Worm (Caenorhabditis elegans) whole organism, L1 larva: ENCODE results near the gene C14B9.8.

Source experiments
- C04F5.9 ChIP-seq: sonication (generic microtip); optimal IDR thresholded peaks from 2 replicates; lab custom pipeline; 2016; ENCODE audit warnings: missing genetic modification characterization, missing compliant biosample characterization
- Y116A8C.19 ChIP-seq: sonication (generic microtip); optimal IDR thresholded peaks from 2 replicates; lab custom pipeline; 2016; ENCODE audit warnings: missing compliant biosample characterization, missing genetic modification characterization, borderline replicate concordance
- aha-1 ChIP-seq: fragments of 150-350 bp; optimal IDR thresholded peaks from 2 replicates; lab custom pipeline; 2014; ENCODE audit warnings: missing biosample characterization, missing genetic modification characterization
- alr-1 ChIP-seq: fragments of 200-800 bp; sonication (Bioruptor generic); optimal IDR thresholded peaks from 2 replicates; lab custom pipeline; 2018; ENCODE audit warnings: borderline replicate concordance, mild to moderate bottlenecking, missing genetic modification characterization, missing compliant biosample characterization
- aly-2 ChIP-seq: fragments of 150-350 bp; optimal IDR thresholded peaks from 2 replicates; lab custom pipeline; 2014; ENCODE audit warnings: missing biosample characterization, missing genetic modification characterization
- ama-1 ChIP-seq: fragments of 150-350 bp; optimal IDR thresholded peaks from 2 replicates; lab custom pipeline; 2014
- ceh-63 ChIP-seq: fragments of 200-800 bp; sonication (Bioruptor generic); optimal IDR thresholded peaks from 2 replicates; lab custom pipeline; 2018; ENCODE audit warnings: mild to moderate bottlenecking, missing genetic modification characterization, missing compliant biosample characterization
- dpl-1 ChIP-seq, 3 experiments: fragments of 150-350 bp in 2 of 3; sonication (generic microtip) in 1 of 3; optimal IDR thresholded peaks; 2 replicates each; lab custom pipeline; 2014 to 2017; ENCODE audit warnings: missing biosample characterization in 3 of 3, missing genetic modification characterization in 3 of 3, missing genetic modification reagents in 3 of 3
- dsc-1 ChIP-seq: sonication (generic microtip); optimal IDR thresholded peaks from 2 replicates; lab custom pipeline; 2016; ENCODE audit warnings: mild to moderate bottlenecking, missing genetic modification characterization, missing compliant biosample characterization
- efl-1 ChIP-seq, 4 experiments: fragments of 150-350 bp; optimal IDR thresholded peaks in 3 of 4; peaks in 1 of 4; 1 replicate in 1 of 4; 2 replicates in 3 of 4; lab custom pipeline; 2014; ENCODE audit warnings: missing biosample characterization in 2 of 4, missing genetic modification characterization in 2 of 4, missing genetic modification reagents in 2 of 4
- egl-13 ChIP-seq: sonication (generic microtip); optimal IDR thresholded peaks from 2 replicates; lab custom pipeline; 2016; ENCODE audit warnings: missing genotype, missing genetic modification reagents, missing genetic modification characterization, missing compliant biosample characterization
- elt-2 ChIP-seq: sonication (generic microtip); optimal IDR thresholded peaks from 2 replicates; lab custom pipeline; 2016; ENCODE audit warnings: missing genetic modification characterization, mild to moderate bottlenecking, inconsistent platforms, missing compliant biosample characterization, missing genetic modification reagents
- elt-3 ChIP-seq, 6 experiments: fragments of 150-350 bp in 1 of 6; sonication (generic microtip); optimal IDR thresholded peaks; 2 replicates each; lab custom pipeline; 2017 to 2018; ENCODE audit warnings: missing biosample characterization in 6 of 6, missing genetic modification characterization in 6 of 6, inconsistent platforms in 1 of 6
- ets-5 ChIP-seq: fragments of 200-800 bp; sonication (Bioruptor generic); IDR thresholded peaks from 2 replicates; pipeline ENCODE4 v1.3.6; 2022; ENCODE audit warnings: missing genetic modification characterization, missing compliant biosample characterization
- fkh-10 ChIP-seq: sonication (generic microtip); optimal IDR thresholded peaks from 2 replicates; lab custom pipeline; 2017; ENCODE audit warnings: missing biosample characterization, missing genetic modification reagents, missing genetic modification characterization
- fkh-4 ChIP-seq: sonication (generic microtip); optimal IDR thresholded peaks from 2 replicates; lab custom pipeline; 2016; ENCODE audit warnings: missing compliant biosample characterization, missing genetic modification characterization, borderline replicate concordance
- fkh-8 ChIP-seq: sonication (generic microtip); optimal IDR thresholded peaks from 2 replicates; lab custom pipeline; 2016; ENCODE audit warnings: mild to moderate bottlenecking, missing genetic modification characterization, missing compliant biosample characterization
- grh-1 ChIP-seq: fragments of 200-800 bp; sonication (Bioruptor generic); IDR thresholded peaks from 2 replicates; pipeline ENCODE4 v1.3.6; 2022; ENCODE audit warnings: missing genetic modification reagents, missing genetic modification characterization, missing compliant biosample characterization
- hlh-17 ChIP-seq: fragments of 200-800 bp; sonication (Bioruptor generic); optimal IDR thresholded peaks from 2 replicates; lab custom pipeline; 2018; ENCODE audit warnings: missing genetic modification characterization, mild to moderate bottlenecking, missing compliant biosample characterization, moderate library complexity, borderline replicate concordance
- hlh-4 ChIP-seq: sonication (generic microtip); optimal IDR thresholded peaks from 2 replicates; lab custom pipeline; 2016; ENCODE audit warnings: mild to moderate bottlenecking, missing genetic modification characterization, missing compliant biosample characterization
- hpl-2 ChIP-seq: fragments of 150-350 bp; optimal IDR thresholded peaks from 2 replicates; lab custom pipeline; 2014; ENCODE audit warnings: missing biosample characterization, missing genetic modification reagents, missing genetic modification characterization
- irx-1 ChIP-seq: sonication (generic microtip); optimal IDR thresholded peaks from 2 replicates; lab custom pipeline; 2016; ENCODE audit warnings: missing genetic modification characterization, missing compliant biosample characterization
- isw-1 ChIP-seq: fragments of 200-800 bp; sonication (Bioruptor generic); IDR thresholded peaks from 2 replicates; pipeline ENCODE4 v1.3.6; 2022; ENCODE audit warnings: missing genetic modification characterization, missing compliant biosample characterization
- jun-1 ChIP-seq: fragments of 150-350 bp; optimal IDR thresholded peaks from 2 replicates; lab custom pipeline; 2014; ENCODE audit warnings: missing biosample characterization, missing genetic modification reagents, missing genetic modification characterization
- lin-15B ChIP-seq: fragments of 150-350 bp; sonication (generic microtip); optimal IDR thresholded peaks from 3 replicates; lab custom pipeline; 2014; ENCODE audit warnings: missing biosample characterization, missing genetic modification characterization
- lir-3 ChIP-seq: sonication (generic microtip); optimal IDR thresholded peaks from 2 replicates; lab custom pipeline; 2016; ENCODE audit warnings: mild to moderate bottlenecking, missing genetic modification characterization, moderate library complexity, missing compliant biosample characterization; ENCODE audit not compliant: poor library complexity
- lsy-2 ChIP-seq, 2 experiments: fragments of 150-350 bp; optimal IDR thresholded peaks; 2 replicates each; lab custom pipeline; 2014; ENCODE audit warnings: missing biosample characterization in 2 of 2, missing genetic modification characterization in 2 of 2
- nhr-11 ChIP-seq: fragments of 150-350 bp; optimal IDR thresholded peaks from 2 replicates; lab custom pipeline; 2014; ENCODE audit warnings: missing biosample characterization, missing genetic modification characterization
- nhr-12 ChIP-seq: sonication (generic microtip); optimal IDR thresholded peaks from 2 replicates; lab custom pipeline; 2017; ENCODE audit warnings: missing biosample characterization, missing genetic modification characterization
- nhr-19 ChIP-seq: fragments of 200-800 bp; sonication (Bioruptor generic); conservative IDR thresholded peaks from 2 replicates; pipeline ENCODE4 v1.3.6; 2022; ENCODE audit warnings: missing genetic modification characterization, missing compliant biosample characterization
- nhr-20 ChIP-seq: sonication (generic microtip); optimal IDR thresholded peaks from 2 replicates; lab custom pipeline; 2016; ENCODE audit warnings: mild to moderate bottlenecking, missing genetic modification characterization, missing compliant biosample characterization
- nhr-237 ChIP-seq: fragments of 150-350 bp; optimal IDR thresholded peaks from 2 replicates; lab custom pipeline; 2014; ENCODE audit warnings: missing biosample characterization, missing genetic modification characterization
- nhr-28 ChIP-seq: fragments of 150-350 bp; optimal IDR thresholded peaks from 2 replicates; lab custom pipeline; 2014; ENCODE audit warnings: missing biosample characterization, missing genetic modification characterization
- nhr-76 ChIP-seq: sonication (generic microtip); optimal IDR thresholded peaks from 2 replicates; lab custom pipeline; 2017; ENCODE audit warnings: missing biosample characterization, missing genetic modification characterization
- nhr-77 ChIP-seq: fragments of 150-350 bp; optimal IDR thresholded peaks from 2 replicates; lab custom pipeline; 2014; ENCODE audit warnings: missing biosample characterization, missing genetic modification characterization
- nhr-84 ChIP-seq: sonication (generic microtip); optimal IDR thresholded peaks from 2 replicates; lab custom pipeline; 2017; ENCODE audit warnings: missing biosample characterization, missing genetic modification characterization
- nhr-90 ChIP-seq: sonication (generic microtip); optimal IDR thresholded peaks from 2 replicates; lab custom pipeline; 2016; ENCODE audit warnings: mild to moderate bottlenecking, missing genetic modification characterization, missing compliant biosample characterization; ENCODE audit not compliant: poor library complexity
- pax-3 ChIP-seq: fragments of 200-800 bp; sonication (Bioruptor generic); optimal IDR thresholded peaks from 2 replicates; lab custom pipeline; 2018; ENCODE audit warnings: mild to moderate bottlenecking, missing genetic modification characterization, moderate library complexity, missing compliant biosample characterization
- rnt-1 ChIP-seq: sonication (generic microtip); optimal IDR thresholded peaks from 2 replicates; lab custom pipeline; 2016; ENCODE audit warnings: mild to moderate bottlenecking, missing genetic modification characterization, moderate library complexity, missing compliant biosample characterization
- skn-1 ChIP-seq: fragments of 150-350 bp; optimal IDR thresholded peaks from 2 replicates; lab custom pipeline; 2014; ENCODE audit warnings: missing biosample characterization, missing genetic modification characterization
- sox-4 ChIP-seq: sonication (generic microtip); optimal IDR thresholded peaks from 2 replicates; lab custom pipeline; 2016; ENCODE audit warnings: missing genetic modification characterization, missing compliant biosample characterization
- sup-37 ChIP-seq: fragments of 200-800 bp; sonication (Bioruptor generic); optimal IDR thresholded peaks from 2 replicates; lab custom pipeline; 2018; ENCODE audit warnings: mild to moderate bottlenecking, missing genetic modification characterization, missing compliant biosample characterization
- swsn-7 ChIP-seq: sonication (generic microtip); optimal IDR thresholded peaks from 2 replicates; lab custom pipeline; 2016; ENCODE audit warnings: missing genetic modification characterization, missing compliant biosample characterization
- tbx-2 ChIP-seq: sonication (generic microtip); optimal IDR thresholded peaks from 2 replicates; lab custom pipeline; 2016; ENCODE audit warnings: missing genetic modification characterization, missing compliant biosample characterization
- tlp-1 ChIP-seq: fragments of 150-350 bp; optimal IDR thresholded peaks from 2 replicates; lab custom pipeline; 2014; ENCODE audit warnings: missing biosample characterization, missing genetic modification characterization
- unc-62 ChIP-seq: fragments of 150-350 bp; optimal IDR thresholded peaks from 2 replicates; lab custom pipeline; 2014; ENCODE audit warnings: missing biosample characterization, missing genetic modification reagents, missing genetic modification characterization
- unc-98 ChIP-seq: fragments of 200-800 bp; sonication (Bioruptor generic); IDR thresholded peaks from 2 replicates; pipeline ENCODE4 v1.3.6; 2022; ENCODE audit warnings: missing genetic modification characterization, missing compliant biosample characterization
- vab-15 ChIP-seq: sonication (generic microtip); optimal IDR thresholded peaks from 2 replicates; lab custom pipeline; 2017; ENCODE audit warnings: missing genotype, mild to moderate bottlenecking, missing genetic modification characterization, missing compliant biosample characterization
- xbp-1 ChIP-seq: sonication (generic microtip); optimal IDR thresholded peaks from 2 replicates; lab custom pipeline; 2016; ENCODE audit warnings: missing genetic modification characterization, missing compliant biosample characterization
- zag-1 ChIP-seq: fragments of 150-350 bp; optimal IDR thresholded peaks from 2 replicates; lab custom pipeline; 2014; ENCODE audit warnings: missing biosample characterization, missing genetic modification characterization
- ztf-11 ChIP-seq, 2 experiments: sonication (generic microtip); optimal IDR thresholded peaks; 2 replicates each; lab custom pipeline; 2016 to 2017; ENCODE audit warnings: missing genetic modification characterization in 2 of 2, missing biosample characterization in 1 of 2, missing compliant biosample characterization in 1 of 2

C14B9.8 gene

DNA sequence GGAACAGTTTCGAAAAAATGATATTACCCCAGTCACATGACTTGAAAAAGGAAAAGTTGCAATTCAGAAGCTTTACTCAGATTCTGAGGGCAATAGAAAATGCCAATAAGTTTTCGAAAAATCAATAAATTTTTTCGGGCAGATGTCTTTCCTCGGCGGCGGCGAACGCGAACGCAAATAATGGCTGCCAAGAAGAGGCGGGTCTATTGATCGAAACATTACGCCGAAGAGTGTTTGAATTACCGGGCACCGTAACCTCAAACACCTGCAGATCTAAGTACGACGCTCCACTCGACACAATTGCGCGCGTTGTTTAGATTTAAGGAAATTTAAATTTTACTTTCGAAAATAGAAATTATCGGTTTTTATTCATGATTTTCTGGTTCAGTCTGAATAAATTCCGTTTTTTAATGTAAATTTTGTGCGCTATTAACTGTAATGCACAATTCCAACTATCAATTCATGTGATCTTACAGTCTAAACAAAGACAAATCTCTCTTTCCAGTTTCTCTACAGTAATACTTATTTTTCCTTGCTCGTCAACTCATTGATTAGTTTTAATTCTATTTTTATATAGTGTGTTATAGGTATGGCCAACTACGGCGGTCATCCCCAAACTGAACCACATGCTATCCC, 19.5 kb upstream of the C14B9.8 start, which contains the start of gene prp-8 (continued):
- no peak for TF ChIP-seq hlh-17 (GFP tag; lab: Kevin White, UChicago)
- TF ChIP-seq nhr-76 (tag; lab: Kevin White, UChicago), result peak; percentile 13
- no peak for TF ChIP-seq zag-1 (tag; lab: Kevin White, UChicago)
- peak; percentile 58 for TF ChIP-seq nhr-237
- TF ChIP-seq nhr-77 (tag; lab: Kevin White, UChicago), result peak; percentile 85
- peak; percentile 85 to 93 for TF ChIP-seq efl-1 (optimal IDR thresholded peaks at IDR 0.05; lab: Kevin White, UChicago)
- TF ChIP-seq efl-1 (GFP tag; optimal IDR thresholded peaks at IDR 0.05 in 1 of 2; lab: Kevin White, UChicago), result peak; percentile 92 to 99
- peak; percentile 71 for TF ChIP-seq nhr-90 (tag; lab: Kevin White, UChicago)
- no peak for TF ChIP-seq aha-1 (tag; lab: Kevin White, UChicago)
- peak; percentile 87 for TF ChIP-seq nhr-19 (GFP tag; lab: Robert Waterston, UW)
- peak; percentile 51 for TF ChIP-seq ama-1 (lab: Kevin White, UChicago)
- no peak for TF ChIP-seq nhr-28 (tag; lab: Kevin White, UChicago)
- peak; percentile 90 for TF ChIP-seq nhr-20 (tag; lab: Kevin White, UChicago)
- peak; percentile 46; the same call in 1 of the 2 replicates for TF ChIP-seq grh-1
- peak; percentile 44 for TF ChIP-seq fkh-10
- peak; percentile 88 for TF ChIP-seq tbx-2 (tag; lab: Kevin White, UChicago)
- peak; percentile 60 for TF ChIP-seq irx-1 (tag; lab: Kevin White, UChicago)
- no peak for TF ChIP-seq nhr-11 (tag; lab: Kevin White, UChicago)
- peak; percentile 76 for TF ChIP-seq dsc-1 (tag; lab: Kevin White, UChicago)
- peak; percentile 55 for TF ChIP-seq sox-4 (tag; lab: Kevin White, UChicago)
- peak; percentile 95 for TF ChIP-seq vab-15 (tag; lab: Kevin White, UChicago)
- no peak for TF ChIP-seq tlp-1 (tag; lab: Kevin White, UChicago)
- TF ChIP-seq lir-3, result peak; percentile 52
- no peak for TF ChIP-seq unc-98 (GFP tag; lab: Robert Waterston, UW)
- TF ChIP-seq lsy-2 (tag; optimal IDR thresholded peaks at IDR 0.05; lab: Kevin White, UChicago), result peak; percentile 99
- TF ChIP-seq hpl-2, result no peak
- TF ChIP-seq ztf-11 (tag; optimal IDR thresholded peaks at IDR 0.05; lab: Kevin White, UChicago), result peak in 1 of 2 experiments; percentile 55
- no peak for TF ChIP-seq Y116A8C.19 (tag; lab: Kevin White, UChicago)
- peak in 3 of 6 experiments; percentile 67 to 81 (median 75) for TF ChIP-seq elt-3 (tag; optimal IDR thresholded peaks at IDR 0.05; lab: Kevin White, UChicago)
- no peak for TF ChIP-seq nhr-84 (tag; lab: Kevin White, UChicago)
- TF ChIP-seq elt-2 (tag; lab: Kevin White, UChicago), result peak; percentile 33
- peak; percentile 71 for TF ChIP-seq pax-3 (tag; lab: Kevin White, UChicago)
- peak; percentile 79 for TF ChIP-seq jun-1 (tag; lab: Kevin White, UChicago)
- TF ChIP-seq skn-1 (tag; lab: Kevin White, UChicago), result peak; percentile 94
- no peak for TF ChIP-seq hlh-4 (tag; lab: Kevin White, UChicago)
- peak; percentile 42 for TF ChIP-seq aly-2 (tag; lab: Kevin White, UChicago)
- TF ChIP-seq sup-37 (GFP tag; lab: Kevin White, UChicago), result peak; percentile 66
- peak; percentile 87 for TF ChIP-seq swsn-7 (tag; lab: Kevin White, UChicago)
- TF ChIP-seq ceh-63 (GFP tag; lab: Kevin White, UChicago), result no peak
- TF ChIP-seq alr-1, result no peak
- TF ChIP-seq dpl-1 (GFP tag; optimal IDR thresholded peaks at IDR 0.05; lab: Kevin White, UChicago), result peak; percentile 92 to 95 (median 93)
- TF ChIP-seq nhr-12, result no peak
- TF ChIP-seq C04F5.9 (tag; lab: Kevin White, UChicago), result peak; percentile 35
- peak; percentile 91 for TF ChIP-seq rnt-1 (tag; lab: Kevin White, UChicago)
- TF ChIP-seq lin-15B (tag; lab: Kevin White, UChicago), result peak; percentile 89
- peak; percentile 68 for TF ChIP-seq egl-13
- no peak for TF ChIP-seq fkh-4 (tag; lab: Kevin White, UChicago)
- TF ChIP-seq ets-5 (GFP tag; lab: Robert Waterston, UW), result no peak
- TF ChIP-seq isw-1 (GFP tag; lab: Robert Waterston, UW), result peak; percentile 89
- TF ChIP-seq fkh-8 (tag; lab: Kevin White, UChicago), result peak; percentile 93
- TF ChIP-seq unc-62 (GFP tag; lab: Kevin White, UChicago), result no peak
- peak; percentile 88 for TF ChIP-seq xbp-1 (tag; lab: Kevin White, UChicago)
